Worm (Caenorhabditis elegans) whole organism, L4 larva: ENCODE measurements around the gene dohh-1.

Experiments used
- F37D6.2 ChIP-seq: sonication (generic microtip); optimal IDR thresholded peaks from 2 replicates; lab custom pipeline; 2016; ENCODE audit warnings: mild to moderate bottlenecking, missing genetic modification characterization, missing compliant biosample characterization
- F49E8.2 ChIP-seq: sonication (generic microtip); optimal IDR thresholded peaks from 2 replicates; lab custom pipeline; 2016; ENCODE audit warnings: missing compliant biosample characterization, mild to moderate bottlenecking, missing genetic modification characterization, borderline replicate concordance
- R02D3.7 ChIP-seq: fragments of 150-350 bp; sonication (generic microtip); optimal IDR thresholded peaks from 3 replicates; lab custom pipeline; 2014; ENCODE audit warnings: missing biosample characterization, missing genetic modification characterization
- T20F7.1 ChIP-seq: fragments of 200-800 bp; sonication (Bioruptor generic); optimal IDR thresholded peaks from 2 replicates; lab custom pipeline; 2018; ENCODE audit warnings: mild to moderate bottlenecking, missing genetic modification characterization, missing compliant biosample characterization
- Y48G9A.11 ChIP-seq: fragments of 200-800 bp; sonication (Bioruptor generic); IDR thresholded peaks from 2 replicates; pipeline ENCODE4 v1.3.6; 2022; ENCODE audit warnings: missing genetic modification reagents, missing genetic modification characterization, missing compliant biosample characterization
- Y5F2A.4 ChIP-seq: fragments of 200-800 bp; sonication (Bioruptor generic); optimal IDR thresholded peaks from 2 replicates; lab custom pipeline; 2018; ENCODE audit warnings: mild to moderate bottlenecking, missing genetic modification characterization, missing compliant biosample characterization
- aha-1 ChIP-seq: fragments of 150-350 bp; peaks from one replicate; lab custom pipeline; 2014; ENCODE audit warnings: missing biosample characterization, missing genetic modification characterization
- ama-1 ChIP-seq: fragments of 150-350 bp; optimal IDR thresholded peaks from 2 replicates; lab custom pipeline; 2014; ENCODE audit warnings: inconsistent platforms, mixed read lengths
- arid-1 ChIP-seq: fragments of 200-800 bp; sonication (Bioruptor generic); conservative IDR thresholded peaks from 2 replicates; pipeline ENCODE4 v1.3.6; 2022; ENCODE audit warnings: missing genetic modification reagents, missing genetic modification characterization, missing compliant biosample characterization
- attf-4 ChIP-seq: sonication (generic microtip); optimal IDR thresholded peaks from 3 replicates; lab custom pipeline; 2017; ENCODE audit warnings: missing biosample characterization, missing genetic modification characterization
- ceh-44 ChIP-seq: fragments of 200-800 bp; sonication (Bioruptor generic); IDR thresholded peaks from 2 replicates; pipeline ENCODE4 v1.3.6; 2022; ENCODE audit warnings: missing genetic modification reagents, missing genetic modification characterization, missing compliant biosample characterization
- ceh-62 ChIP-seq: sonication (generic microtip); optimal IDR thresholded peaks from 2 replicates; lab custom pipeline; 2017; ENCODE audit warnings: missing biosample characterization, missing genetic modification characterization
- daf-12 ChIP-seq: fragments of 150-350 bp; optimal IDR thresholded peaks from 2 replicates; lab custom pipeline; 2014; ENCODE audit warnings: missing biosample characterization, missing genetic modification reagents, missing genetic modification characterization
- daf-8 ChIP-seq: fragments of 200-800 bp; sonication (Bioruptor generic); IDR thresholded peaks from 2 replicates; pipeline ENCODE4 v1.3.6; 2022; ENCODE audit warnings: missing genetic modification characterization, missing compliant biosample characterization
- dmd-6 ChIP-seq: fragments of 200-800 bp; sonication (Bioruptor generic); IDR thresholded peaks from 2 replicates; pipeline ENCODE4 v1.3.6; 2022; ENCODE audit warnings: missing genetic modification reagents, missing genetic modification characterization, missing compliant biosample characterization
- egl-43 ChIP-seq: fragments of 200-800 bp; sonication (Bioruptor generic); IDR thresholded peaks from 2 replicates; pipeline ENCODE4 v1.3.6; 2022; ENCODE audit warnings: missing genetic modification reagents, missing genetic modification characterization, missing compliant biosample characterization
- fos-1 ChIP-seq: fragments of 150-350 bp; optimal IDR thresholded peaks from 2 replicates; lab custom pipeline; 2014; ENCODE audit warnings: missing biosample characterization, missing genetic modification characterization
- gei-8 ChIP-seq: fragments of 200-800 bp; sonication (Bioruptor generic); optimal IDR thresholded peaks from 2 replicates; lab custom pipeline; 2018; ENCODE audit warnings: mild to moderate bottlenecking, missing genetic modification characterization, missing compliant biosample characterization
- hif-1 ChIP-seq, 2 experiments: sonication (generic microtip); optimal IDR thresholded peaks; 2 replicates each; lab custom pipeline; 2016 to 2017; ENCODE audit warnings: missing compliant biosample characterization in 2 of 2, missing genetic modification characterization in 2 of 2, missing genetic modification reagents in 2 of 2, missing genotype in 2 of 2, mild to moderate bottlenecking in 1 of 2
- hlh-30 ChIP-seq: sonication (generic microtip); optimal IDR thresholded peaks from 2 replicates; lab custom pipeline; 2017; ENCODE audit warnings: antibody characterized with exemption, mild to moderate bottlenecking, missing genetic modification characterization, missing compliant biosample characterization; ENCODE audit not compliant: insufficient read depth
- hmg-1.1 ChIP-seq: fragments of 200-800 bp; sonication (Bioruptor generic); IDR thresholded peaks from 2 replicates; pipeline ENCODE4 v1.3.6; 2022; ENCODE audit warnings: missing genetic modification reagents, missing genetic modification characterization, missing compliant biosample characterization
- jun-1 ChIP-seq: fragments of 150-350 bp; optimal IDR thresholded peaks from 2 replicates; lab custom pipeline; 2014; ENCODE audit warnings: missing biosample characterization, missing genetic modification reagents, missing genetic modification characterization
- lin-1 ChIP-seq: fragments of 200-800 bp; sonication (Bioruptor generic); IDR thresholded peaks from 2 replicates; pipeline ENCODE4 v1.3.6; 2022; ENCODE audit warnings: missing genetic modification reagents, missing genetic modification characterization, missing compliant biosample characterization
- lin-13 ChIP-seq: fragments of 150-350 bp; optimal IDR thresholded peaks from 2 replicates; lab custom pipeline; 2014; ENCODE audit warnings: missing biosample characterization, missing genetic modification reagents, missing genetic modification characterization
- lin-15B ChIP-seq: fragments of 150-350 bp; sonication (generic microtip); optimal IDR thresholded peaks from 3 replicates; lab custom pipeline; 2014; ENCODE audit warnings: missing biosample characterization, missing genetic modification characterization
- lin-38 ChIP-seq: fragments of 200-800 bp; sonication (Bioruptor generic); IDR thresholded peaks from 2 replicates; pipeline ENCODE4 v1.3.6; 2022; ENCODE audit warnings: missing genetic modification reagents, missing genetic modification characterization, missing compliant biosample characterization
- lsy-2 ChIP-seq, 2 experiments: fragments of 150-350 bp in 1 of 2; sonication (generic microtip) in 1 of 2; optimal IDR thresholded peaks; 2 replicates each; lab custom pipeline; 2014 to 2017; ENCODE audit warnings: missing biosample characterization in 2 of 2, missing genetic modification characterization in 2 of 2
- madf-5 ChIP-seq, 2 experiments: fragments of 200-800 bp; sonication (Bioruptor generic); IDR thresholded peaks; 2 replicates each; pipeline ENCODE4 v1.3.6; 2022; ENCODE audit warnings: missing compliant biosample characterization in 2 of 2, missing genetic modification characterization in 2 of 2
- madf-9 ChIP-seq: fragments of 200-800 bp; sonication (Bioruptor generic); conservative IDR thresholded peaks from 2 replicates; pipeline ENCODE4 v1.3.6; 2022; ENCODE audit warnings: missing genetic modification reagents, missing genetic modification characterization, missing compliant biosample characterization
- mdl-1 ChIP-seq, 2 experiments: fragments of 150-350 bp in 1 of 2; sonication (generic microtip) in 1 of 2; optimal IDR thresholded peaks; 2 replicates each; lab custom pipeline; 2014 to 2017; ENCODE audit warnings: missing biosample characterization in 2 of 2, missing genetic modification characterization in 2 of 2
- mep-1 ChIP-seq: fragments of 150-350 bp; sonication (generic microtip); optimal IDR thresholded peaks from 3 replicates; lab custom pipeline; 2014; ENCODE audit warnings: missing biosample characterization, missing genetic modification characterization
- mes-2 ChIP-seq: sonication (generic microtip); optimal IDR thresholded peaks from 2 replicates; lab custom pipeline; 2016; ENCODE audit warnings: missing genotype, mild to moderate bottlenecking, missing genetic modification characterization, missing compliant biosample characterization; ENCODE audit not compliant: poor library complexity, severe bottlenecking
- nhr-10 ChIP-seq: fragments of 150-350 bp; optimal IDR thresholded peaks from 2 replicates; lab custom pipeline; 2014; ENCODE audit warnings: missing biosample characterization, missing genetic modification characterization
- nhr-111 ChIP-seq: fragments of 200-800 bp; sonication (Bioruptor generic); optimal IDR thresholded peaks from 2 replicates; lab custom pipeline; 2018; ENCODE audit warnings: mild to moderate bottlenecking, missing genetic modification characterization, missing compliant biosample characterization
- nhr-28 ChIP-seq: fragments of 150-350 bp; optimal IDR thresholded peaks from 2 replicates; lab custom pipeline; 2014; ENCODE audit warnings: missing biosample characterization, missing genetic modification characterization
- nhr-6 ChIP-seq: fragments of 150-350 bp; optimal IDR thresholded peaks from 2 replicates; lab custom pipeline; 2014; ENCODE audit warnings: missing biosample characterization, missing genetic modification characterization
- pha-4 ChIP-seq, 2 experiments: fragments of 150-350 bp in 1 of 2; fragments of 200-800 bp in 1 of 2; sonication (Bioruptor generic) in 1 of 2; IDR thresholded peaks in 1 of 2; optimal IDR thresholded peaks in 1 of 2; 2 replicates each; pipeline versions ENCODE4 v1.3.6 to Lab custom; 2014 to 2022; ENCODE audit warnings: missing genetic modification characterization in 2 of 2, missing genetic modification reagents in 2 of 2, missing biosample characterization in 1 of 2, missing compliant biosample characterization in 1 of 2
- php-3 ChIP-seq: fragments of 200-800 bp; sonication (Bioruptor generic); IDR thresholded peaks from 2 replicates; pipeline ENCODE4 v1.3.6; 2022; ENCODE audit warnings: missing genetic modification reagents, missing genetic modification characterization, missing compliant biosample characterization
- rbr-2 ChIP-seq: sonication (generic microtip); optimal IDR thresholded peaks from 2 replicates; lab custom pipeline; 2016; ENCODE audit warnings: missing genotype, missing genetic modification characterization, missing compliant biosample characterization
- sdz-12 ChIP-seq: fragments of 200-800 bp; sonication (Bioruptor generic); optimal IDR thresholded peaks from 2 replicates; lab custom pipeline; 2018; ENCODE audit warnings: mild to moderate bottlenecking, missing genetic modification characterization, missing compliant biosample characterization
- skn-1 ChIP-seq: fragments of 150-350 bp; optimal IDR thresholded peaks from 2 replicates; lab custom pipeline; 2014; ENCODE audit warnings: missing biosample characterization, missing genetic modification characterization
- snpc-4 ChIP-seq: fragments of 150-350 bp; optimal IDR thresholded peaks from 2 replicates; lab custom pipeline; 2014; ENCODE audit warnings: missing biosample characterization, missing genetic modification characterization
- spr-3 ChIP-seq: fragments of 200-800 bp; sonication (Bioruptor generic); optimal IDR thresholded peaks from 2 replicates; lab custom pipeline; 2018; ENCODE audit warnings: mild to moderate bottlenecking, missing genetic modification characterization, missing compliant biosample characterization
- tra-1 ChIP-seq: fragments of 200-800 bp; sonication (Bioruptor generic); IDR thresholded peaks from 2 replicates; pipeline ENCODE4 v1.3.6; 2022; ENCODE audit warnings: missing genetic modification reagents, missing genetic modification characterization, missing compliant biosample characterization
- unc-39 ChIP-seq: sonication (generic microtip); optimal IDR thresholded peaks from 2 replicates; lab custom pipeline; 2017; ENCODE audit warnings: missing biosample characterization, missing genetic modification characterization
- unc-62 ChIP-seq, 3 experiments: fragments of 150-350 bp in 1 of 3; sonication (generic microtip); optimal IDR thresholded peaks in 2 of 3; peaks in 1 of 3; 1 replicate in 1 of 3; 2 replicates in 2 of 3; lab custom pipeline; 2014 to 2017; ENCODE audit warnings: missing biosample characterization in 3 of 3, missing genetic modification characterization in 3 of 3, missing genetic modification reagents in 3 of 3, missing genotype in 1 of 3
- zag-1 ChIP-seq: fragments of 150-350 bp; optimal IDR thresholded peaks from 2 replicates; lab custom pipeline; 2014; ENCODE audit warnings: missing biosample characterization, missing genetic modification characterization
- ztf-11 ChIP-seq: fragments of 150-350 bp; optimal IDR thresholded peaks from 2 replicates; lab custom pipeline; 2014; ENCODE audit warnings: missing biosample characterization, missing genetic modification characterization

The dohh-1 gene

ce11 chrII:10548778-10549671, 30.7 kb upstream of the dohh-1 start (continued):
- TF ChIP-seq unc-62 (GFP tag; optimal IDR thresholded peaks at IDR 0.05 in 1 of 2; lab: Kevin White, UChicago) (peak in 1 of 2 experiments; percentile 99), unc-62 (tag; optimal IDR thresholded peaks at IDR 0.05; lab: Kevin White, UChicago) (no peak), lin-38 (GFP tag; lab: Robert Waterston, UW) (peak; percentile 66), pha-4 (GFP tag; IDR thresholded peaks at IDR 0.05; lab: Robert Waterston, UW) (peak; percentile 77), pha-4 (tag; optimal IDR thresholded peaks at IDR 0.05; lab: Kevin White, UChicago) (peak; percentile 79), mes-2 (peak; percentile 78), egl-43 (GFP tag; lab: Robert Waterston, UW) (peak; percentile 91), hif-1 (tag; optimal IDR thresholded peaks at IDR 0.05; lab: Kevin White, UChicago) (peak; percentile 36 to 92), ztf-11 (tag; lab: Kevin White, UChicago) (no peak), zag-1 (tag; lab: Kevin White, UChicago) (no peak), Y48G9A.11 (GFP tag; lab: Robert Waterston, UW) (no peak), nhr-111 (no peak), F49E8.2 (tag; lab: Kevin White, UChicago) (no peak), tra-1 (GFP tag; lab: Robert Waterston, UW) (peak; percentile 31; the same call in 1 of the 2 replicates), lsy-2 (tag; optimal IDR thresholded peaks at IDR 0.05; lab: Kevin White, UChicago) (peak; percentile 74 to 76), snpc-4 (tag; lab: Kevin White, UChicago) (no peak), ama-1 (lab: Kevin White, UChicago) (peak; percentile 97), nhr-10 (tag; lab: Kevin White, UChicago) (peak; percentile 56), lin-1 (GFP tag; lab: Robert Waterston, UW) (peak; percentile 11; the same call in 1 of the 2 replicates), lin-13 (GFP tag; lab: Kevin White, UChicago) (peak; percentile 20), rbr-2 (peak; percentile 91), madf-9 (GFP tag; lab: Robert Waterston, UW) (peak; percentile 33; the same call in 1 of the 2 replicates), jun-1 (tag; lab: Kevin White, UChicago) (peak; percentile 38), nhr-28 (peak; percentile 51), fos-1 (no peak), skn-1 (tag; lab: Kevin White, UChicago) (no peak), daf-12 (tag; lab: Kevin White, UChicago) (no peak), mep-1 (tag; lab: Kevin White, UChicago) (peak; percentile 89), daf-8 (GFP tag; lab: Robert Waterston, UW) (no peak), hlh-30 (peak; percentile 96), ceh-44 (GFP tag; lab: Robert Waterston, UW) (0 out of 2 replicates have a peak, but pooled peaks have one; percentile 29), nhr-6 (tag; lab: Kevin White, UChicago) (peak; percentile 57), Y5F2A.4 (GFP tag; lab: Kevin White, UChicago) (no peak), unc-39 (tag; lab: Kevin White, UChicago) (no peak), R02D3.7 (tag; lab: Kevin White, UChicago) (no peak), F37D6.2 (tag; lab: Kevin White, UChicago) (peak; percentile 61), aha-1 (tag; lab: Kevin White, UChicago) (peak; percentile 100), T20F7.1 (peak; percentile 66), php-3 (GFP tag; lab: Robert Waterston, UW) (peak; percentile 43; the same call in 1 of the 2 replicates), arid-1 (GFP tag; lab: Robert Waterston, UW) (peak; percentile 67), gei-8 (GFP tag; lab: Kevin White, UChicago) (no peak), sdz-12 (GFP tag; lab: Kevin White, UChicago) (no peak), hmg-1.1 (peak; percentile 88), lin-15B (no peak), spr-3 (GFP tag; lab: Kevin White, UChicago) (no peak), dmd-6 (GFP tag; lab: Robert Waterston, UW) (peak; percentile 76), attf-4 (tag; lab: Kevin White, UChicago) (no peak), madf-5 (GFP tag; IDR thresholded peaks at IDR 0.05; lab: Robert Waterston, UW) (peak in 1 of 2 experiments; percentile 75; a peak in 1 of 4 replicates), ceh-62 (tag; lab: Kevin White, UChicago) (no peak), mdl-1 (tag; optimal IDR thresholded peaks at IDR 0.05; lab: Kevin White, UChicago) (peak; percentile 89 to 95)
